Worm (Caenorhabditis elegans): ENCODE results near the gene tbx-35.

DNA sequence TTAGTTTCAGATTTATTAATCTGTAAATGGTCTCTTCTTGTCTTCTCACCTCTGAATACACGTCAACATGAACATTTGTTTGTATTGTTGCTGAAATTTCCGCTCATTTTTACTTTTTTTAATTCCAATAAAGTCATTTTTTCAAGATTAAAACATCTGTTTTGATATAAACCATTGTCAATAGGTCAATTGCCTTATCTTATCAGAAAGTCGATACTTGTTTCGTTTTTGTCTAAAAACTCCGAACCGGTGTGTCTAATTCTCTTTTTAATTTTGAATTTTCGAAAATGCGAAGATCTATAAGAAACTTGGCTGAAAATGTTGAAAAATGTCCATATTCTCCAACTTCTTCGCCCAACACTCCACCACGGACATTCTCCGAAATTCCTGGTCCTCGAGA, 21.4 kb downstream of the tbx-35 start, which contains the start of gene cyp-44A1:
- no peak for TF ChIP-seq nhr-76 (tag; optimal IDR thresholded peaks at IDR 0.05)
- TF ChIP-seq drap-1 (GFP tag; optimal IDR thresholded peaks at IDR 0.05) = no peak
- TF ChIP-seq nhr-28 (tag; optimal IDR thresholded peaks at IDR 0.05) = no peak
- no peak for TF ChIP-seq mls-2 (tag; optimal IDR thresholded peaks at IDR 0.05)
- no peak for TF ChIP-seq snpc-4 (tag; optimal IDR thresholded peaks at IDR 0.05)

Measured in whole organism, mixed stage, embryonic.